Worm (Caenorhabditis elegans): ENCODE data around the gene mig-32.

Gene mig-32

ce11 chrIV:12084178-12084577 lies 7.8 kb downstream of the mig-32 start, which contains the start of gene repo-1:
TSS of gene repo-1 (plus strand) at chrIV:12084478.
- TF ChIP-seq efl-1 (optimal IDR thresholded peaks at IDR 0.05), result no peak
- peak in 1 of 2 experiments; percentile 64 for TF ChIP-seq efl-1 (GFP tag; optimal IDR thresholded peaks at IDR 0.05 in 1 of 2)
- no peak for TF ChIP-seq aly-2 (tag; optimal IDR thresholded peaks at IDR 0.05)
- no peak for TF ChIP-seq fos-1 (tag; optimal IDR thresholded peaks at IDR 0.05)
- no peak for TF ChIP-seq snu-23 (GFP tag; optimal IDR thresholded peaks at IDR 0.05)

ce11 chrIV:12080807-12081206 lies 11.2 kb downstream of the mig-32 start:
- TF ChIP-seq alr-1 (tag; optimal IDR thresholded peaks at IDR 0.05; ENCODE audit: borderline replicate concordance), result no peak
- TF ChIP-seq efl-1 (optimal IDR thresholded peaks at IDR 0.05), result no peak
- TF ChIP-seq efl-1 (GFP tag; optimal IDR thresholded peaks at IDR 0.05 in 1 of 2), result peak in 1 of 2 experiments; percentile 91

ce11 chrIV:12078907-12079523 lies 13.0 kb downstream of the mig-32 start, which contains the start of gene lex-1:
TSS of gene lex-1 (plus strand) at chrIV:12079473.
- TF ChIP-seq irx-1 (tag; optimal IDR thresholded peaks at IDR 0.05) (no peak), unc-30 (tag; optimal IDR thresholded peaks at IDR 0.05) (no peak), nhr-85 (tag) (no peak), mef-2 (tag; optimal IDR thresholded peaks at IDR 0.05) (no peak), nhr-84 (tag; optimal IDR thresholded peaks at IDR 0.05) (no peak), sup-37 (GFP tag; optimal IDR thresholded peaks at IDR 0.05) (no peak), tbx-2 (tag; optimal IDR thresholded peaks at IDR 0.05) (peak; percentile 4), mep-1 (tag; optimal IDR thresholded peaks at IDR 0.05) (peak; percentile 56), fkh-8 (tag; optimal IDR thresholded peaks at IDR 0.05) (peak; percentile 21), nhr-19 (GFP tag; conservative IDR thresholded peaks at IDR 0.05) (no peak), snu-23 (GFP tag; optimal IDR thresholded peaks at IDR 0.05) (peak; percentile 55), ceh-88 (GFP tag; IDR thresholded peaks at IDR 0.05) (no peak), lsy-2 (tag; optimal IDR thresholded peaks at IDR 0.05) (peak; percentile 29 to 72), xbp-1 (tag; optimal IDR thresholded peaks at IDR 0.05) (peak; percentile 36), Y116A8C.19 (tag; optimal IDR thresholded peaks at IDR 0.05; ENCODE audit: borderline replicate concordance) (no peak), tlp-1 (tag; optimal IDR thresholded peaks at IDR 0.05) (no peak), elt-3 (tag; optimal IDR thresholded peaks at IDR 0.05) (no peak), fkh-10 (GFP tag; optimal IDR thresholded peaks at IDR 0.05) (no peak), alr-1 (tag; optimal IDR thresholded peaks at IDR 0.05; ENCODE audit: borderline replicate concordance) (no peak), aha-1 (tag; optimal IDR thresholded peaks at IDR 0.05) (no peak), dsc-1 (tag; optimal IDR thresholded peaks at IDR 0.05) (no peak), skn-1 (tag; optimal IDR thresholded peaks at IDR 0.05) (peak; percentile 37), pqm-1 (tag; optimal IDR thresholded peaks at IDR 0.05) (no peak), swsn-7 (tag; optimal IDR thresholded peaks at IDR 0.05) (peak; percentile 3), efl-1 (optimal IDR thresholded peaks at IDR 0.05) (peak; percentile 18 to 79), efl-1 (GFP tag; optimal IDR thresholded peaks at IDR 0.05 in 1 of 2) (peak; percentile 85 to 98), F16B12.6 (tag; optimal IDR thresholded peaks at IDR 0.05) (peak; percentile 20), zip-4 (GFP tag; optimal IDR thresholded peaks at IDR 0.05) (no peak), hlh-17 (GFP tag; optimal IDR thresholded peaks at IDR 0.05; ENCODE audit: borderline replicate concordance) (no peak), lin-14 (GFP tag; optimal IDR thresholded peaks at IDR 0.05) (peak; percentile 40), ceh-82 (tag; optimal IDR thresholded peaks at IDR 0.05) (peak in 1 of 3 experiments; percentile 22), mdl-1 (tag; optimal IDR thresholded peaks at IDR 0.05) (peak in 1 of 2 experiments; percentile 76), nhr-47 (tag; optimal IDR thresholded peaks at IDR 0.05) (peak; percentile 6), vab-15 (tag; optimal IDR thresholded peaks at IDR 0.05) (no peak), dpl-1 (GFP tag; optimal IDR thresholded peaks at IDR 0.05) (peak; percentile 61 to 86 (median 80)), nhr-71 (tag; optimal IDR thresholded peaks at IDR 0.05) (peak; percentile 50), C04F5.9 (tag; optimal IDR thresholded peaks at IDR 0.05) (peak; percentile 14), nhr-77 (tag; optimal IDR thresholded peaks at IDR 0.05) (no peak), pag-3 (tag; optimal IDR thresholded peaks at IDR 0.05; ENCODE audit: borderline replicate concordance, insufficient read depth) (no peak), sptf-1 (tag; optimal IDR thresholded peaks at IDR 0.05) (no peak), unc-86 (tag; optimal IDR thresholded peaks at IDR 0.05) (no peak), lin-35 (GFP tag; optimal IDR thresholded peaks at IDR 0.05) (peak; percentile 80 to 92), ztf-4 (tag; optimal IDR thresholded peaks at IDR 0.05) (no peak), fos-1 (tag; optimal IDR thresholded peaks at IDR 0.05) (no peak), fkh-4 (tag; optimal IDR thresholded peaks at IDR 0.05; ENCODE audit: borderline replicate concordance) (no peak), C34B4.2 (tag; optimal IDR thresholded peaks at IDR 0.05) (no peak)
